Fruit fly (Drosophila melanogaster) whole organism, embryonic: ENCODE results near the gene zen2.

Source experiments
- Atf6 ChIP-seq: fragments of 200-800 bp; sonication (Bioruptor generic); IDR thresholded peaks from 2 replicates; pipeline ENCODE4 v1.3.6; 2022; ENCODE audit warnings: missing biosample characterization, missing genetic modification characterization
- B-H2 ChIP-seq: fragments of 200-800 bp; sonication (Bioruptor generic); optimal IDR thresholded peaks from 2 replicates; lab custom pipeline; 2018; ENCODE audit warnings: missing biosample characterization, mild to moderate bottlenecking, missing genetic modification characterization
- BtbVII ChIP-seq: fragments of 200-800 bp; sonication (Bioruptor generic); optimal IDR thresholded peaks from 3 replicates; lab custom pipeline; 2017; ENCODE audit warnings: missing biosample characterization, mild to moderate bottlenecking, missing genetic modification characterization
- CG12391 ChIP-seq: fragments of 200-800 bp; sonication (Bioruptor generic); optimal IDR thresholded peaks from 3 replicates; lab custom pipeline; 2018; ENCODE audit warnings: missing biosample characterization, mild to moderate bottlenecking, missing genetic modification characterization, moderate library complexity
- CG12942 ChIP-seq: fragments of 200-800 bp; sonication (Bioruptor generic); optimal IDR thresholded peaks from 3 replicates; lab custom pipeline; 2016; ENCODE audit warnings: missing biosample characterization, missing genetic modification characterization
- CG13624 ChIP-seq: fragments of 200-800 bp; sonication (Bioruptor generic); optimal IDR thresholded peaks from 2 replicates; lab custom pipeline; 2016; ENCODE audit warnings: missing biosample characterization, missing genetic modification characterization
- CG13775 ChIP-seq: fragments of 200-800 bp; sonication (Bioruptor generic); optimal IDR thresholded peaks from 3 replicates; lab custom pipeline; 2017; ENCODE audit warnings: missing biosample characterization, mild to moderate bottlenecking, missing genetic modification characterization
- CG14014 ChIP-seq: fragments of 200-800 bp; sonication (Bioruptor generic); IDR thresholded peaks from 2 replicates; pipeline ENCODE4 v1.3.6; 2022; ENCODE audit warnings: missing biosample characterization, missing genetic modification characterization
- CG17186 ChIP-seq: fragments of 200-800 bp; sonication (Bioruptor generic); optimal IDR thresholded peaks from 3 replicates; lab custom pipeline; 2017; ENCODE audit warnings: missing biosample characterization, missing genetic modification reagents, missing genetic modification characterization
- CG2202 ChIP-seq: fragments of 200-800 bp; sonication (Bioruptor generic); optimal IDR thresholded peaks from 2 replicates; lab custom pipeline; 2018; ENCODE audit warnings: missing biosample characterization, mild to moderate bottlenecking, missing genetic modification characterization
- CG2712 ChIP-seq: fragments of 200-800 bp; optimal IDR thresholded peaks from 3 replicates; lab custom pipeline; 2019; ENCODE audit warnings: missing biosample characterization, mild to moderate bottlenecking, missing genetic modification characterization, moderate library complexity
- CG30403 ChIP-seq: fragments of 200-800 bp; sonication (Bioruptor generic); optimal IDR thresholded peaks from 3 replicates; lab custom pipeline; 2016; ENCODE audit warnings: missing biosample characterization, missing genetic modification characterization
- CG43689 ChIP-seq: fragments of 200-800 bp; sonication (Bioruptor generic); IDR thresholded peaks from 2 replicates; pipeline ENCODE4 v1.3.6; 2022; ENCODE audit warnings: missing biosample characterization, missing genetic modification characterization
- CG4424 ChIP-seq: fragments of 200-800 bp; sonication (Bioruptor generic); optimal IDR thresholded peaks from 3 replicates; lab custom pipeline; 2016; ENCODE audit warnings: missing biosample characterization, missing genetic modification characterization
- CG4707 ChIP-seq: fragments of 200-800 bp; sonication (Bioruptor generic); optimal IDR thresholded peaks from 2 replicates; lab custom pipeline; 2018; ENCODE audit warnings: missing biosample characterization, mild to moderate bottlenecking, missing genetic modification characterization, moderate library complexity
- CG4730 ChIP-seq: fragments of 200-800 bp; sonication (Bioruptor generic); IDR thresholded peaks from 2 replicates; pipeline ENCODE4 v1.3.6; 2022; ENCODE audit warnings: missing biosample characterization, missing genetic modification characterization
- CG8924 ChIP-seq: fragments of 200-800 bp; optimal IDR thresholded peaks from 3 replicates; lab custom pipeline; 2019; ENCODE audit warnings: missing biosample characterization, mild to moderate bottlenecking, missing genetic modification characterization, moderate library complexity
- CG9437 ChIP-seq: fragments of 200-800 bp; sonication (Bioruptor generic); optimal IDR thresholded peaks from 2 replicates; lab custom pipeline; 2018; ENCODE audit warnings: missing biosample characterization, mild to moderate bottlenecking, missing genetic modification characterization
- Deaf1 ChIP-seq: fragments of 200-800 bp; optimal IDR thresholded peaks from 3 replicates; lab custom pipeline; 2019; ENCODE audit warnings: missing biosample characterization, mild to moderate bottlenecking, missing genetic modification characterization, moderate library complexity
- Doc2 ChIP-seq: fragments of 200-800 bp; sonication (Bioruptor generic); IDR thresholded peaks from 2 replicates; pipeline ENCODE4 v1.3.6; 2022; ENCODE audit warnings: missing biosample characterization, missing genetic modification characterization
- GATAe ChIP-seq: fragments of 200-800 bp; sonication (Bioruptor generic); conservative IDR thresholded peaks from 2 replicates; pipeline ENCODE4 v1.3.6; 2022; ENCODE audit warnings: missing biosample characterization, missing genetic modification characterization
- HLHmδ ChIP-seq: fragments of 200-800 bp; sonication (Bioruptor generic); optimal IDR thresholded peaks from 2 replicates; lab custom pipeline; 2018; ENCODE audit warnings: missing biosample characterization, mild to moderate bottlenecking, missing genetic modification characterization, moderate library complexity
- Hr39 ChIP-seq: fragments of >200 bp; optimal IDR thresholded peaks from 2 replicates; lab custom pipeline; 2017
- Hr51 ChIP-seq, 2 experiments: fragments of 200-800 bp; sonication (Bioruptor generic); optimal IDR thresholded peaks; 2 replicates in 1 of 2; 3 replicates in 1 of 2; lab custom pipeline; 2016 to 2018; ENCODE audit warnings: missing biosample characterization in 2 of 2, missing genetic modification characterization in 2 of 2, mild to moderate bottlenecking in 1 of 2, moderate library complexity in 1 of 2
- Hsf ChIP-seq: fragments of 200-800 bp; sonication (Bioruptor generic); optimal IDR thresholded peaks from 3 replicates; lab custom pipeline; 2016; ENCODE audit warnings: missing biosample characterization, missing genetic modification characterization
- Meics ChIP-seq: fragments of 200-800 bp; sonication (Bioruptor generic); optimal IDR thresholded peaks from 2 replicates; lab custom pipeline; 2017; ENCODE audit warnings: missing biosample characterization, mild to moderate bottlenecking, missing genetic modification characterization
- NC2β ChIP-seq: fragments of 200-800 bp; sonication (Bioruptor generic); optimal IDR thresholded peaks from 2 replicates; lab custom pipeline; 2016; ENCODE audit warnings: missing biosample characterization, missing genetic modification characterization
- Nf-YA ChIP-seq: fragments of 200-800 bp; sonication (Bioruptor generic); IDR thresholded peaks from 2 replicates; pipeline ENCODE4 v1.3.6; 2022; ENCODE audit warnings: missing biosample characterization, missing genetic modification characterization
- Oli ChIP-seq: fragments of 200-800 bp; sonication (Bioruptor generic); optimal IDR thresholded peaks from 2 replicates; lab custom pipeline; 2018; ENCODE audit warnings: missing biosample characterization, mild to moderate bottlenecking, missing genetic modification characterization, moderate library complexity
- Optix ChIP-seq: fragments of 200-800 bp; sonication (Bioruptor generic); IDR thresholded peaks from 3 replicates; pipeline ENCODE4 v1.3.6; 2022; ENCODE audit warnings: missing biosample characterization, missing genetic modification characterization
- Ptx1 ChIP-seq: fragments of 200-800 bp; sonication (Bioruptor generic); IDR thresholded peaks from 2 replicates; pipeline ENCODE4 v1.3.6; 2022; ENCODE audit warnings: missing biosample characterization, missing genetic modification characterization
- Scr ChIP-seq: fragments of 200-800 bp; sonication (Bioruptor generic); IDR thresholded peaks from 2 replicates; pipeline ENCODE4 v1.3.6; 2022; ENCODE audit warnings: missing biosample characterization, missing genetic modification characterization; ENCODE audit not compliant: partially characterized antibody
- Sry-β ChIP-seq: fragments of 200-800 bp; sonication (Bioruptor generic); optimal IDR thresholded peaks from 2 replicates; lab custom pipeline; 2018; ENCODE audit warnings: missing biosample characterization, mild to moderate bottlenecking, missing genetic modification characterization, moderate library complexity
- Trl ChIP-seq, 3 experiments: fragments of >200 bp in 2 of 3; fragments of 200-800 bp in 1 of 3; sonication (Bioruptor generic) in 1 of 3; optimal IDR thresholded peaks; 2 replicates in 1 of 3; 3 replicates in 2 of 3; lab custom pipeline; 2016 to 2017; ENCODE audit warnings: missing biosample characterization in 1 of 3, missing genetic modification characterization in 1 of 3
- bbx ChIP-seq: fragments of 200-800 bp; sonication (Bioruptor generic); IDR thresholded peaks from 2 replicates; pipeline ENCODE4 v1.3.6; 2022; ENCODE audit warnings: missing biosample characterization, missing genetic modification characterization; ENCODE audit not compliant: partially characterized antibody
- bowl ChIP-seq: fragments of 200-800 bp; sonication (Bioruptor generic); IDR thresholded peaks from 2 replicates; pipeline ENCODE4 v1.3.6; 2022; ENCODE audit warnings: missing biosample characterization, missing genetic modification characterization
- bsh ChIP-seq, 2 experiments: fragments of 200-800 bp; sonication (Bioruptor generic); optimal IDR thresholded peaks; 2 replicates each; lab custom pipeline; 2017 to 2018; ENCODE audit warnings: mild to moderate bottlenecking in 2 of 2, missing biosample characterization in 2 of 2, missing genetic modification characterization in 2 of 2, moderate library complexity in 1 of 2
- cg ChIP-seq: fragments of 200-800 bp; sonication (Bioruptor generic); optimal IDR thresholded peaks from 3 replicates; lab custom pipeline; 2019; ENCODE audit warnings: missing biosample characterization, mild to moderate bottlenecking, missing genetic modification characterization, moderate library complexity
- chinmo ChIP-seq: fragments of 200-800 bp; sonication (Bioruptor generic); IDR thresholded peaks from 4 replicates; pipeline ENCODE4 v1.3.6; 2022; ENCODE audit warnings: missing biosample characterization, missing genetic modification characterization; ENCODE audit not compliant: partially characterized antibody
- ci ChIP-seq: fragments of 200-800 bp; sonication (Bioruptor generic); IDR thresholded peaks from 3 replicates; pipeline ENCODE4 v1.3.6; 2022; ENCODE audit warnings: missing biosample characterization, missing genetic modification characterization
- croc ChIP-seq: fragments of 200-800 bp; sonication (Bioruptor generic); conservative IDR thresholded peaks from 3 replicates; pipeline ENCODE4 v1.3.6; 2022; ENCODE audit warnings: missing biosample characterization, missing genetic modification characterization
- dpn ChIP-seq, 2 experiments: fragments of 200-800 bp; sonication (Bioruptor generic); optimal IDR thresholded peaks; 3 replicates each; lab custom pipeline; 2016; ENCODE audit warnings: missing biosample characterization in 2 of 2, missing genetic modification characterization in 2 of 2
- dysf ChIP-seq: fragments of 200-800 bp; sonication (Bioruptor generic); IDR thresholded peaks from 3 replicates; pipeline ENCODE4 v1.3.6; 2022; ENCODE audit warnings: missing biosample characterization, missing genetic modification characterization
- fu2 ChIP-seq: fragments of 200-800 bp; sonication (Bioruptor generic); optimal IDR thresholded peaks from 2 replicates; lab custom pipeline; 2016; ENCODE audit warnings: missing biosample characterization, missing genetic modification characterization
- gsb ChIP-seq: fragments of 200-800 bp; sonication (Bioruptor generic); IDR thresholded peaks from 2 replicates; pipeline ENCODE4 v1.3.6; 2022; ENCODE audit warnings: missing biosample characterization, missing genetic modification characterization
- kay ChIP-seq: fragments of 200-800 bp; sonication (Bioruptor generic); optimal IDR thresholded peaks from 2 replicates; lab custom pipeline; 2016; ENCODE audit warnings: missing biosample characterization, missing genetic modification characterization
- lola ChIP-seq, 3 experiments: fragments of >200 bp in 2 of 3; fragments of 200-800 bp in 1 of 3; sonication (Bioruptor generic) in 1 of 3; optimal IDR thresholded peaks; 2 replicates each; lab custom pipeline; 2017 to 2019; ENCODE audit warnings: missing biosample characterization in 3 of 3, missing genetic modification characterization in 3 of 3, mild to moderate bottlenecking in 1 of 3, moderate library complexity in 1 of 3
- tap ChIP-seq: fragments of 200-800 bp; optimal IDR thresholded peaks from 3 replicates; lab custom pipeline; 2019; ENCODE audit warnings: missing biosample characterization, mild to moderate bottlenecking, missing genetic modification characterization, moderate library complexity
- unc-4 ChIP-seq: fragments of 200-800 bp; sonication (Bioruptor generic); IDR thresholded peaks from 2 replicates; pipeline ENCODE4 v1.3.6; 2022; ENCODE audit warnings: missing biosample characterization, missing genetic modification characterization; ENCODE audit not compliant: partially characterized antibody
- zfh1 ChIP-seq: fragments of 200-800 bp; sonication (Bioruptor generic); IDR thresholded peaks from 3 replicates; pipeline ENCODE4 v1.3.6; 2022; ENCODE audit warnings: missing biosample characterization, missing genetic modification characterization

zen2 gene

dm6 chr3R:6759419-6759818 is 15.5 kb upstream of the zen2 start, which contains the start of gene bcd (continued):
- TF ChIP-seq B-H2 (GFP tag; lab: Kevin White, UChicago) (no peak), CG12391 (tag; lab: Kevin White, UChicago) (peak; percentile 63), cg (GFP tag; lab: Kevin White, UChicago) (no peak), CG8924 (peak; percentile 66), CG2712 (tag; lab: Kevin White, UChicago) (peak; percentile 81), Sry-β (GFP tag; lab: Kevin White, UChicago) (no peak), Scr (GFP tag; lab: Robert Waterston, UW) (peak; percentile 66), CG13624 (GFP tag; lab: Kevin White, UChicago) (peak; percentile 77), BtbVII (no peak), gsb (GFP tag; lab: Robert Waterston, UW) (peak; percentile 53; the same call in 1 of the 2 replicates), HLHmδ (peak; percentile 79), zfh1 (GFP tag; lab: Robert Waterston, UW) (peak; percentile 91), Optix (GFP tag; lab: Robert Waterston, UW) (peak; percentile 78), dysf (peak; percentile 75), CG30403 (GFP tag; lab: Kevin White, UChicago) (peak; percentile 82), bsh (GFP tag; optimal IDR thresholded peaks at IDR 0.05; lab: Kevin White, UChicago) (peak in 1 of 2 experiments; percentile 68), Meics (GFP tag; lab: Kevin White, UChicago) (peak; percentile 60), Atf6 (GFP tag; lab: Robert Waterston, UW) (peak; percentile 72), Ptx1 (GFP tag; lab: Robert Waterston, UW) (peak; percentile 87), unc-4 (GFP tag; lab: Robert Waterston, UW) (peak; percentile 49), CG17186 (GFP tag; lab: Kevin White, UChicago) (no peak), Doc2 (GFP tag; lab: Robert Waterston, UW) (0 out of 2 replicates have a peak, but pooled peaks have one; percentile 37), croc (GFP tag; lab: Robert Waterston, UW) (peak; percentile 39; the same call in 2 of the 3 replicates), lola (GFP tag; optimal IDR thresholded peaks at IDR 0.05; lab: Kevin White, UChicago) (peak in 1 of 3 experiments; percentile 48), CG9437 (GFP tag; lab: Kevin White, UChicago) (peak; percentile 23), bbx (GFP tag; lab: Robert Waterston, UW) (peak; percentile 60), Hsf (GFP tag; lab: Kevin White, UChicago) (peak; percentile 83), bowl (no peak; the same call in 1 of the 2 replicates), chinmo (GFP tag; lab: Robert Waterston, UW) (peak; percentile 80; the same call in 1 of the 4 replicates), tap (tag; lab: Kevin White, UChicago) (peak; percentile 9), CG13775 (peak; percentile 66), CG12942 (GFP tag; lab: Kevin White, UChicago) (peak; percentile 64), CG2202 (tag; lab: Kevin White, UChicago) (peak; percentile 30), CG4730 (GFP tag; lab: Robert Waterston, UW) (peak; percentile 67), Oli (tag; lab: Kevin White, UChicago) (peak; percentile 55), CG14014 (GFP tag; lab: Robert Waterston, UW) (peak; percentile 83), Trl (optimal IDR thresholded peaks at IDR 0.05; lab: Kevin White, UChicago) (no peak), Trl (GFP tag; optimal IDR thresholded peaks at IDR 0.05; lab: Kevin White, UChicago) (peak; percentile 84), Hr51 (GFP tag; optimal IDR thresholded peaks at IDR 0.05; lab: Kevin White, UChicago) (peak; percentile 38 to 59), CG4424 (GFP tag; lab: Kevin White, UChicago) (peak; percentile 79), GATAe (GFP tag; lab: Robert Waterston, UW) (no peak), Hr39 (lab: Kevin White, UChicago) (no peak), Deaf1 (tag; lab: Kevin White, UChicago) (peak; percentile 26), fu2 (GFP tag; lab: Kevin White, UChicago) (peak; percentile 38), NC2β (GFP tag; lab: Kevin White, UChicago) (peak; percentile 76), Nf-YA (GFP tag; lab: Robert Waterston, UW) (peak; percentile 67), CG43689 (GFP tag; lab: Robert Waterston, UW) (0 out of 2 replicates have a peak, but pooled peaks have one; percentile 56), kay (peak; percentile 58), dpn (GFP tag; optimal IDR thresholded peaks at IDR 0.05; lab: Kevin White, UChicago) (peak; percentile 80 to 83), ci (peak; percentile 86), CG4707 (peak; percentile 69)
